Worm (Caenorhabditis elegans) whole organism, L1 larva: ENCODE data around the gene C27D8.3.

Experiments used
- fos-1 ChIP-seq: fragments of 150-350 bp; optimal IDR thresholded peaks from 2 replicates; lab custom pipeline; 2014; ENCODE audit warnings: missing biosample characterization, missing genetic modification characterization
- nhr-11 ChIP-seq: fragments of 150-350 bp; optimal IDR thresholded peaks from 2 replicates; lab custom pipeline; 2014; ENCODE audit warnings: missing biosample characterization, missing genetic modification characterization
- nhr-76 ChIP-seq: sonication (generic microtip); optimal IDR thresholded peaks from 2 replicates; lab custom pipeline; 2017; ENCODE audit warnings: missing biosample characterization, missing genetic modification characterization
- rnt-1 ChIP-seq: sonication (generic microtip); optimal IDR thresholded peaks from 2 replicates; lab custom pipeline; 2016; ENCODE audit warnings: mild to moderate bottlenecking, missing genetic modification characterization, moderate library complexity, missing compliant biosample characterization
- snpc-4 ChIP-seq: fragments of 150-350 bp; optimal IDR thresholded peaks from 2 replicates; lab custom pipeline; 2014; ENCODE audit warnings: missing biosample characterization, missing genetic modification characterization

ce11 chrIV:12725228-12725627 lies 13.7 kb upstream of the C27D8.3 start:
- TF ChIP-seq rnt-1 (no peak), nhr-11 (tag; lab: Kevin White, UChicago) (no peak), nhr-76 (tag; lab: Kevin White, UChicago) (no peak), snpc-4 (tag; lab: Kevin White, UChicago) (no peak), fos-1 (tag; lab: Kevin White, UChicago) (no peak)
